Worm (Caenorhabditis elegans) whole organism, L2 larva: ENCODE measurements around the gene W05B2.2.

Source experiments
- C34F6.9 ChIP-seq: fragments of 150-350 bp; optimal IDR thresholded peaks from 2 replicates; lab custom pipeline; 2014; ENCODE audit warnings: missing biosample characterization, missing genetic modification characterization
- F13H6.1 ChIP-seq: sonication (generic microtip); optimal IDR thresholded peaks from 2 replicates; lab custom pipeline; 2016; ENCODE audit warnings: missing genetic modification characterization, missing compliant biosample characterization
- Y55F3AM.14 ChIP-seq: fragments of 200-800 bp; sonication (Bioruptor generic); optimal IDR thresholded peaks from 2 replicates; lab custom pipeline; 2018; ENCODE audit warnings: mild to moderate bottlenecking, missing genetic modification characterization, missing compliant biosample characterization
- aly-2 ChIP-seq: fragments of 150-350 bp; optimal IDR thresholded peaks from 2 replicates; lab custom pipeline; 2014; ENCODE audit warnings: missing biosample characterization, missing genetic modification characterization
- ama-1 ChIP-seq: fragments of 150-350 bp; optimal IDR thresholded peaks from 2 replicates; lab custom pipeline; 2018; ENCODE audit warnings: inconsistent platforms
- blmp-1 ChIP-seq: sonication (generic microtip); optimal IDR thresholded peaks from 2 replicates; lab custom pipeline; 2017; ENCODE audit warnings: missing genetic modification characterization, mild to moderate bottlenecking, missing compliant biosample characterization, antibody characterized with exemption, moderate library complexity; ENCODE audit not compliant: insufficient read depth
- ceh-16 ChIP-seq: fragments of 150-350 bp; optimal IDR thresholded peaks from 2 replicates; lab custom pipeline; 2014; ENCODE audit warnings: missing biosample characterization, missing genetic modification characterization
- ceh-82 ChIP-seq: fragments of 150-350 bp; optimal IDR thresholded peaks from 2 replicates; lab custom pipeline; 2014; ENCODE audit warnings: missing biosample characterization, missing genetic modification characterization
- crh-2 ChIP-seq: sonication (generic microtip); optimal IDR thresholded peaks from 2 replicates; lab custom pipeline; 2017; ENCODE audit warnings: missing biosample characterization, missing genetic modification characterization
- dmd-4 ChIP-seq: sonication (generic microtip); optimal IDR thresholded peaks from 2 replicates; lab custom pipeline; 2017; ENCODE audit warnings: missing biosample characterization, missing genetic modification characterization
- egl-27 ChIP-seq: sonication (generic microtip); optimal IDR thresholded peaks from 3 replicates; lab custom pipeline; 2017; ENCODE audit warnings: missing biosample characterization, missing genetic modification reagents, missing genetic modification characterization
- elt-1 ChIP-seq: fragments of 150-350 bp; optimal IDR thresholded peaks from 2 replicates; lab custom pipeline; 2014; ENCODE audit warnings: missing biosample characterization, missing genetic modification characterization
- elt-3 ChIP-seq: sonication (generic microtip); optimal IDR thresholded peaks from 2 replicates; lab custom pipeline; 2017; ENCODE audit warnings: missing biosample characterization, missing genetic modification characterization
- gmeb-1 ChIP-seq: fragments of 150-350 bp; optimal IDR thresholded peaks from 2 replicates; lab custom pipeline; 2014; ENCODE audit warnings: missing biosample characterization, missing genetic modification characterization
- lin-11 ChIP-seq: fragments of 150-350 bp; sonication (generic microtip); optimal IDR thresholded peaks from 2 replicates; lab custom pipeline; 2014; ENCODE audit warnings: missing biosample characterization, missing genetic modification characterization, inconsistent platforms, mixed read lengths
- lin-13 ChIP-seq: fragments of 150-350 bp; optimal IDR thresholded peaks from 2 replicates; lab custom pipeline; 2014; ENCODE audit warnings: missing biosample characterization, missing genetic modification reagents, missing genetic modification characterization
- lin-39 ChIP-seq: fragments of 150-350 bp; optimal IDR thresholded peaks from 2 replicates; lab custom pipeline; 2014; ENCODE audit warnings: missing biosample characterization, missing genetic modification reagents, missing genetic modification characterization
- lsy-2 ChIP-seq, 2 experiments: fragments of 150-350 bp in 1 of 2; sonication (generic microtip) in 1 of 2; optimal IDR thresholded peaks; 2 replicates each; lab custom pipeline; 2014 to 2017; ENCODE audit warnings: missing biosample characterization in 2 of 2, missing genetic modification characterization in 2 of 2
- mab-5 ChIP-seq: fragments of 150-350 bp; optimal IDR thresholded peaks from 2 replicates; lab custom pipeline; 2014; ENCODE audit warnings: missing biosample characterization, missing genetic modification characterization
- mbf-1 ChIP-seq: sonication (generic microtip); optimal IDR thresholded peaks from 2 replicates; lab custom pipeline; 2017; ENCODE audit warnings: missing biosample characterization, missing genetic modification characterization
- mdl-1 ChIP-seq, 2 experiments: fragments of 150-350 bp in 1 of 2; sonication (generic microtip) in 1 of 2; optimal IDR thresholded peaks; 2 replicates each; lab custom pipeline; 2017; ENCODE audit warnings: missing biosample characterization in 2 of 2, missing genetic modification characterization in 2 of 2
- nhr-10 ChIP-seq: sonication (generic microtip); optimal IDR thresholded peaks from 2 replicates; lab custom pipeline; 2017; ENCODE audit warnings: missing biosample characterization, missing genetic modification characterization
- nhr-11 ChIP-seq: fragments of 150-350 bp; optimal IDR thresholded peaks from 2 replicates; lab custom pipeline; 2014; ENCODE audit warnings: missing biosample characterization, missing genetic modification characterization
- nhr-129 ChIP-seq: fragments of 150-350 bp; optimal IDR thresholded peaks from 2 replicates; lab custom pipeline; 2014; ENCODE audit warnings: missing biosample characterization, missing genetic modification characterization
- nhr-23 ChIP-seq: fragments of 150-350 bp; optimal IDR thresholded peaks from 2 replicates; lab custom pipeline; 2014; ENCODE audit warnings: missing biosample characterization, missing genetic modification reagents, missing genetic modification characterization
- nhr-6 ChIP-seq: fragments of 150-350 bp; optimal IDR thresholded peaks from 2 replicates; lab custom pipeline; 2014; ENCODE audit warnings: missing biosample characterization, missing genetic modification characterization
- nhr-77 ChIP-seq: fragments of 150-350 bp; optimal IDR thresholded peaks from 2 replicates; lab custom pipeline; 2014; ENCODE audit warnings: missing biosample characterization, missing genetic modification characterization
- peb-1 ChIP-seq: fragments of 150-350 bp; optimal IDR thresholded peaks from 2 replicates; lab custom pipeline; 2014; ENCODE audit warnings: missing biosample characterization, missing genetic modification characterization
- sem-4 ChIP-seq: fragments of 150-350 bp; optimal IDR thresholded peaks from 2 replicates; lab custom pipeline; 2014; ENCODE audit warnings: missing biosample characterization, missing genetic modification reagents, missing genetic modification characterization
- skn-1 ChIP-seq: sonication (generic microtip); optimal IDR thresholded peaks from 2 replicates; lab custom pipeline; 2017; ENCODE audit warnings: missing biosample characterization, missing genetic modification characterization
- sma-3 ChIP-seq: sonication (generic microtip); optimal IDR thresholded peaks from 2 replicates; lab custom pipeline; 2016; ENCODE audit warnings: missing genetic modification reagents, missing genetic modification characterization, missing compliant biosample characterization
- sma-9 ChIP-seq, 2 experiments: fragments of 150-350 bp in 1 of 2; sonication (generic microtip) in 1 of 2; optimal IDR thresholded peaks; 2 replicates each; lab custom pipeline; 2014 to 2016; ENCODE audit warnings: missing genetic modification characterization in 2 of 2, mild to moderate bottlenecking in 1 of 2, missing biosample characterization in 1 of 2, missing compliant biosample characterization in 1 of 2, missing genetic modification reagents in 1 of 2, moderate library complexity in 1 of 2
- unc-55 ChIP-seq: fragments of 150-350 bp; sonication (generic microtip); optimal IDR thresholded peaks from 3 replicates; lab custom pipeline; 2014; ENCODE audit warnings: missing biosample characterization, missing genetic modification reagents, missing genetic modification characterization
- unc-62 ChIP-seq: fragments of 150-350 bp; optimal IDR thresholded peaks from 2 replicates; lab custom pipeline; 2014; ENCODE audit warnings: missing biosample characterization, missing genetic modification reagents, missing genetic modification characterization
- zag-1 ChIP-seq: fragments of 150-350 bp; optimal IDR thresholded peaks from 2 replicates; lab custom pipeline; 2014; ENCODE audit warnings: missing biosample characterization, missing genetic modification characterization
- ztf-1 ChIP-seq: fragments of 200-800 bp; sonication (Bioruptor generic); conservative IDR thresholded peaks from 2 replicates; pipeline ENCODE4 v1.3.6; 2022; ENCODE audit warnings: missing genetic modification characterization, missing compliant biosample characterization
- ztf-11 ChIP-seq: sonication (generic microtip); optimal IDR thresholded peaks from 2 replicates; lab custom pipeline; 2017; ENCODE audit warnings: missing biosample characterization, missing genetic modification characterization
- ztf-4 ChIP-seq: fragments of 150-350 bp; optimal IDR thresholded peaks from 2 replicates; lab custom pipeline; 2014; ENCODE audit warnings: missing biosample characterization, missing genetic modification characterization

Gene W05B2.2

DNA sequence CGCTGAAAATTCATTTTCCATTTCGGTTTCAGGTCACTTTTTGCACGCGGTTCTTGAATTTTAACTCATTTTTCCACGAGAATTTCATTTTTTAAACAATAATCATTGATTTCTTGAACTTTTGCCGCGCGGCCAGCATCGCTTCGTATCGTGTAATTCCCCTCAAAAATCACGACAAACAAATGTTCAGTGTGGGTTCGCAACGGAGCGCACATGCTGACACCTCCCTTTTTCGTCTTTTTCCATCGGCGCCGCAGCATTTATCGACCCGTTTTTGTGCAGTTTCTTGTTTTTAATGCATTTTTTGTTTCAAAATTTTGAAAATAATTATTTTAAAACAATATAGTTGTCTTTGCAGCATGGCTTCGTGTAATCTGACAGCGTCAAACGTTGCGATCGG lies 36.1 kb downstream of the W05B2.2 start, which contains the start of gene M142.5:
TSS of gene M142.5 (plus strand) at position 352 of the 400 bp plus-strand sequence.
- TF ChIP-seq nhr-11 (tag; lab: Kevin White, UChicago): no peak
- TF ChIP-seq sma-3 (GFP tag; lab: Kevin White, UChicago): peak; percentile 22
- TF ChIP-seq C34F6.9: peak; percentile 47
- peak in 1 of 2 experiments; percentile 34 for TF ChIP-seq lsy-2 (tag; optimal IDR thresholded peaks at IDR 0.05; lab: Kevin White, UChicago)
- peak; percentile 39 for TF ChIP-seq unc-55

DNA sequence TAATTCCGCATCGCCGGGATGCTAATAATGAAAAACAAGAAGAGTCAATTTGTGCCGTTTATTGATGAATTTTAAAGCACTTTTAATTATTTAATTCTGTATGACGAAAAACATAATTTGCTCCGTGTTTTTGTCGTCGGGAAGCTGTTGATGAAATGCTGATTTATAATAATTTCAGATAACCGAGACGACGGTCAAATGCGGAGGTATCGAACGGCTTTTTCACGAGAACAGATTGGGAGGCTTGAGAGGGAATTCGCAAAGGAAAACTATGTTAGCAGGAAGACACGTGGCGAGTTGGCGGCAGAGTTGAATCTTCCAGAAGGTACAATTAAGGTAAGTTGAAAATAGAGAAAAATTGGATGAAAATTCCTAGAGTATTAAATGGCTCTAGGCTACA lies 43.4 kb downstream of the W05B2.2 start:
- no peak for TF ChIP-seq elt-1 (tag; lab: Kevin White, UChicago)
- no peak for TF ChIP-seq nhr-11 (tag; lab: Kevin White, UChicago)
- no peak for TF ChIP-seq ceh-82 (tag; lab: Kevin White, UChicago)
- no peak for TF ChIP-seq skn-1 (tag; lab: Kevin White, UChicago)
- no peak for TF ChIP-seq nhr-129 (tag; lab: Kevin White, UChicago)
- TF ChIP-seq, all 48 proteins: peak for 0

ce11 chrIII:10921474-10921873 lies 45.4 kb downstream of the W05B2.2 start:
- TF ChIP-seq ztf-1 (GFP tag; lab: Robert Waterston, UW) (no peak), lin-39 (tag; lab: Kevin White, UChicago) (no peak), sma-9 (GFP tag; optimal IDR thresholded peaks at IDR 0.05; lab: Kevin White, UChicago) (no peak), sma-9 (tag; optimal IDR thresholded peaks at IDR 0.05; lab: Kevin White, UChicago) (no peak), nhr-23 (no peak), unc-62 (GFP tag; lab: Kevin White, UChicago) (no peak), mab-5 (no peak), zag-1 (tag; lab: Kevin White, UChicago) (no peak), sem-4 (tag; lab: Kevin White, UChicago) (no peak), blmp-1 (tag; lab: Kevin White, UChicago) (no peak), nhr-10 (tag; lab: Kevin White, UChicago) (no peak), nhr-129 (tag; lab: Kevin White, UChicago) (no peak), lsy-2 (tag; optimal IDR thresholded peaks at IDR 0.05; lab: Kevin White, UChicago) (no peak), elt-1 (tag; lab: Kevin White, UChicago) (no peak), peb-1 (no peak), mdl-1 (tag; optimal IDR thresholded peaks at IDR 0.05; lab: Kevin White, UChicago) (no peak), dmd-4 (tag; lab: Kevin White, UChicago) (no peak), C34F6.9 (no peak)

ce11 chrIII:10920044-10920443 lies 46.9 kb downstream of the W05B2.2 start, which contains the start of gene vab-7:
Gene vab-7, plus strand, starts transcription at chrIII:10920344.
- TF ChIP-seq lin-11 (tag; lab: Kevin White, UChicago): no peak
- TF ChIP-seq ztf-11 (tag; lab: Kevin White, UChicago): no peak
- TF ChIP-seq sma-9 (GFP tag; optimal IDR thresholded peaks at IDR 0.05; lab: Kevin White, UChicago): no peak
- no peak for TF ChIP-seq sma-9 (tag; optimal IDR thresholded peaks at IDR 0.05; lab: Kevin White, UChicago)
- no peak for TF ChIP-seq elt-3 (tag; lab: Kevin White, UChicago)
- no peak for TF ChIP-seq nhr-11 (tag; lab: Kevin White, UChicago)
- TF ChIP-seq ztf-1 (GFP tag; lab: Robert Waterston, UW): no peak
- no peak for TF ChIP-seq dmd-4 (tag; lab: Kevin White, UChicago)
- no peak for TF ChIP-seq peb-1
- TF ChIP-seq nhr-6 (tag; lab: Kevin White, UChicago): no peak
- TF ChIP-seq nhr-77 (tag; lab: Kevin White, UChicago): no peak
- TF ChIP-seq lin-13 (GFP tag; lab: Kevin White, UChicago): no peak
- TF ChIP-seq unc-55: no peak
- no peak for TF ChIP-seq mdl-1 (tag; optimal IDR thresholded peaks at IDR 0.05; lab: Kevin White, UChicago)
- no peak for TF ChIP-seq ztf-4
- no peak for TF ChIP-seq nhr-129 (tag; lab: Kevin White, UChicago)
- TF ChIP-seq crh-2 (tag; lab: Kevin White, UChicago): no peak
- TF ChIP-seq F13H6.1: no peak
- no peak for TF ChIP-seq ceh-16 (tag; lab: Kevin White, UChicago)
- TF ChIP-seq unc-62 (GFP tag; lab: Kevin White, UChicago): no peak
- no peak for TF ChIP-seq Y55F3AM.14 (GFP tag; lab: Kevin White, UChicago)

- no peak for TF ChIP-seq Y55F3AM.14 (GFP tag; lab: Kevin White, UChicago)
- no peak for TF ChIP-seq elt-3 (tag; lab: Kevin White, UChicago)
- no peak for TF ChIP-seq skn-1 (tag; lab: Kevin White, UChicago)
- TF ChIP-seq mab-5: no peak
- TF ChIP-seq sma-9 (GFP tag; optimal IDR thresholded peaks at IDR 0.05; lab: Kevin White, UChicago): no peak
- TF ChIP-seq sma-9 (tag; optimal IDR thresholded peaks at IDR 0.05; lab: Kevin White, UChicago): no peak
- no peak for TF ChIP-seq mdl-1 (tag; optimal IDR thresholded peaks at IDR 0.05; lab: Kevin White, UChicago)
- no peak for TF ChIP-seq egl-27
- TF ChIP-seq nhr-77 (tag; lab: Kevin White, UChicago): no peak
- TF ChIP-seq mbf-1 (tag; lab: Kevin White, UChicago): no peak
- no peak for TF ChIP-seq aly-2 (tag; lab: Kevin White, UChicago)
- no peak for TF ChIP-seq gmeb-1 (tag; lab: Kevin White, UChicago)
- no peak for TF ChIP-seq C34F6.9
- no peak for TF ChIP-seq ceh-16 (tag; lab: Kevin White, UChicago)
- no peak for TF ChIP-seq ztf-4
- TF ChIP-seq unc-55: no peak
- TF ChIP-seq ztf-1 (GFP tag; lab: Robert Waterston, UW): no peak
- no peak for TF ChIP-seq ama-1 (lab: Kevin White, UChicago)
Measured at ce11 chrIII:10914971-10915370, 51.9 kb downstream of the W05B2.2 start.
